Fruit fly (Drosophila melanogaster) whole organism, embryonic: ENCODE results near the gene Dmtn.

Source experiments
- CG10274 ChIP-seq: fragments of 200-800 bp; sonication (Bioruptor generic); optimal IDR thresholded peaks from 3 replicates; lab custom pipeline; 2017; ENCODE audit warnings: missing biosample characterization, mild to moderate bottlenecking, missing genetic modification characterization
- D ChIP-seq, 2 experiments: fragments of 200-800 bp in 1 of 2; fragments of >200 bp in 1 of 2; sonication (Bioruptor generic) in 1 of 2; optimal IDR thresholded peaks; 2 replicates in 1 of 2; 3 replicates in 1 of 2; lab custom pipeline; 2017; ENCODE audit warnings: mild to moderate bottlenecking in 1 of 2, missing biosample characterization in 1 of 2, missing genetic modification characterization in 1 of 2, missing genetic modification reagents in 1 of 2
- amos ChIP-seq: fragments of 200-800 bp; sonication (Bioruptor generic); IDR thresholded peaks from 2 replicates; pipeline ENCODE4 v1.3.6; 2022; ENCODE audit warnings: missing biosample characterization, missing genetic modification characterization; ENCODE audit not compliant: partially characterized antibody

dm6 chr3R:6409153-6409571 is 3.5 kb upstream of the Dmtn start:
- no peak for TF ChIP-seq amos (GFP tag; lab: Robert Waterston, UW)
- no peak for TF ChIP-seq CG10274 (GFP tag; lab: Kevin White, UChicago)
- peak; percentile 0 for TF ChIP-seq D (optimal IDR thresholded peaks at IDR 0.05; lab: Kevin White, UChicago)
- TF ChIP-seq D (GFP tag; optimal IDR thresholded peaks at IDR 0.05; lab: Kevin White, UChicago), result no peak
